Worm (Caenorhabditis elegans): ENCODE results near the gene bgnt-1.1.
A peak's percentile ranks its signal among the peaks of the same experiment; 100 is the strongest.

Gene bgnt-1.1

ce11 chrIV:10472478-10472877 lies at the start of gene bgnt-1.1:
bgnt-1.1 (plus strand) TSS chrIV:10472778.
- no peak for TF ChIP-seq nhr-76 (tag; optimal IDR thresholded peaks at IDR 0.05)

- TF ChIP-seq sea-2 (GFP tag; optimal IDR thresholded peaks at IDR 0.05) (no peak), ZK546.5 (tag; optimal IDR thresholded peaks at IDR 0.05) (no peak), eor-1 (tag; optimal IDR thresholded peaks at IDR 0.05) (no peak), nhr-11 (tag; optimal IDR thresholded peaks at IDR 0.05) (no peak), zag-1 (tag; optimal IDR thresholded peaks at IDR 0.05) (peak; percentile 25)
These were observed 48.0 kb upstream of the bgnt-1.1 start, which contains the start of gene F13B12.1 for ce11 chrIV:10424535-10424934. F13B12.1 (minus strand) TSS chrIV:10424635.

- TF ChIP-seq hmg-11 (tag; optimal IDR thresholded peaks at IDR 0.05) (peak; percentile 69), nhr-25 (tag; optimal IDR thresholded peaks at IDR 0.05) (peak; percentile 28), pha-4 (tag; optimal IDR thresholded peaks at IDR 0.05) (peak; percentile 65), lin-15B (tag; optimal IDR thresholded peaks at IDR 0.05) (peak; percentile 25), nfya-1 (tag; optimal IDR thresholded peaks at IDR 0.05; ENCODE audit: insufficient read depth) (peak; percentile 56), ama-1 (optimal IDR thresholded peaks at IDR 0.05) (no peak), ceh-9 (tag; optimal IDR thresholded peaks at IDR 0.05) (no peak), elt-2 (tag; optimal IDR thresholded peaks at IDR 0.05) (peak; percentile 33), nhr-43 (tag; optimal IDR thresholded peaks at IDR 0.05; ENCODE audit: poor library complexity, severe bottlenecking) (no peak), mml-1 (tag; optimal IDR thresholded peaks at IDR 0.05) (no peak), fos-1 (tag; optimal IDR thresholded peaks at IDR 0.05) (no peak)
These were observed 47.4 kb upstream of the bgnt-1.1 start for ce11 chrIV:10425129-10425528.

ce11 chrIV:10429129-10429528 lies 43.4 kb upstream of the bgnt-1.1 start, which contains the start of gene F13B12.2:
F13B12.2 (minus strand) TSS chrIV:10429130.
- TF ChIP-seq pqm-1 (tag; optimal IDR thresholded peaks at IDR 0.05), result peak; percentile 17
- no peak for TF ChIP-seq ceh-16 (tag; optimal IDR thresholded peaks at IDR 0.05)
- peak; percentile 34 for TF ChIP-seq elt-2 (tag; optimal IDR thresholded peaks at IDR 0.05)

- TF ChIP-seq mml-1 (tag; optimal IDR thresholded peaks at IDR 0.05) (no peak), fos-1 (tag; optimal IDR thresholded peaks at IDR 0.05) (no peak), unc-62 (GFP tag; optimal IDR thresholded peaks at IDR 0.05) (no peak), aly-2 (tag; optimal IDR thresholded peaks at IDR 0.05) (no peak), snpc-4 (tag; optimal IDR thresholded peaks at IDR 0.05) (no peak), ZK546.5 (tag; optimal IDR thresholded peaks at IDR 0.05) (no peak), nhr-12 (tag; optimal IDR thresholded peaks at IDR 0.05) (no peak), jun-1 (tag; optimal IDR thresholded peaks at IDR 0.05) (no peak), nhr-237 (tag; optimal IDR thresholded peaks at IDR 0.05) (no peak), lsy-12 (tag; optimal IDR thresholded peaks at IDR 0.05) (no peak), elt-1 (tag; optimal IDR thresholded peaks at IDR 0.05) (no peak), nhr-43 (tag; optimal IDR thresholded peaks at IDR 0.05; ENCODE audit: poor library complexity, severe bottlenecking) (no peak)
These were observed 42.1 kb upstream of the bgnt-1.1 start for ce11 chrIV:10430507-10430906.

- TF ChIP-seq lin-15B (tag; optimal IDR thresholded peaks at IDR 0.05), result no peak
- no peak for TF ChIP-seq nhr-67 (tag; optimal IDR thresholded peaks at IDR 0.05)
- TF ChIP-seq aly-2 (tag; optimal IDR thresholded peaks at IDR 0.05), result no peak
- TF ChIP-seq nhr-77 (tag; optimal IDR thresholded peaks at IDR 0.05), result no peak
- no peak for TF ChIP-seq nhr-11 (tag; optimal IDR thresholded peaks at IDR 0.05)
- no peak for TF ChIP-seq fos-1 (tag; optimal IDR thresholded peaks at IDR 0.05)
- no peak for TF ChIP-seq tbx-2 (tag; optimal IDR thresholded peaks at IDR 0.05)
These were observed 36.2 kb upstream of the bgnt-1.1 start, which contains the start of gene ins-1 for ce11 chrIV:10436401-10436800. ins-1 (plus strand) TSS chrIV:10436701.

ce11 chrIV:10437114-10437513 lies 35.5 kb upstream of the bgnt-1.1 start:
- TF ChIP-seq nhr-23 (tag; optimal IDR thresholded peaks at IDR 0.05) (no peak), nhr-28 (tag; optimal IDR thresholded peaks at IDR 0.05) (no peak)
